Worm (Caenorhabditis elegans): ENCODE data around the gene fog-2.

Gene fog-2

ce11 chrV:20186579-20186978 is 12.5 kb upstream of the fog-2 start, which contains the start of gene srz-16:
Gene srz-16, minus strand, starts transcription at chrV:20186679.
- no peak for TF ChIP-seq hlh-13 (GFP tag; optimal IDR thresholded peaks at IDR 0.05)
- TF ChIP-seq ceh-30 (tag; optimal IDR thresholded peaks at IDR 0.05) = no peak
- no peak for TF ChIP-seq ets-4 (tag; optimal IDR thresholded peaks at IDR 0.05)
- TF ChIP-seq unc-42 (tag; optimal IDR thresholded peaks at IDR 0.05) = no peak
- TF ChIP-seq fkh-10 (GFP tag; optimal IDR thresholded peaks at IDR 0.05) = no peak
- no peak for TF ChIP-seq pqm-1 (tag; optimal IDR thresholded peaks at IDR 0.05)

- TF ChIP-seq madf-2 (tag; optimal IDR thresholded peaks at IDR 0.05) = no peak
- TF ChIP-seq rnt-1 (tag; optimal IDR thresholded peaks at IDR 0.05) = no peak
- no peak for TF ChIP-seq npax-4 (tag; optimal IDR thresholded peaks at IDR 0.05)
- no peak for TF ChIP-seq ceh-22 (tag; optimal IDR thresholded peaks at IDR 0.05)
- no peak for TF ChIP-seq K02D7.2 (tag; optimal IDR thresholded peaks at IDR 0.05)
- TF ChIP-seq odd-2 (tag; optimal IDR thresholded peaks at IDR 0.05) = no peak
- TF ChIP-seq ceh-24 (tag; optimal IDR thresholded peaks at IDR 0.05) = no peak
- TF ChIP-seq nfya-1 (tag; optimal IDR thresholded peaks at IDR 0.05) = no peak
- TF ChIP-seq tbx-7 (tag; optimal IDR thresholded peaks at IDR 0.05) = no peak
- no peak for TF ChIP-seq pha-4 (tag; optimal IDR thresholded peaks at IDR 0.05)
Observed at ce11 chrV:20188790-20189189, 10.3 kb upstream of the fog-2 start, which contains the start of gene fbxa-116. Gene fbxa-116, minus strand, starts transcription at chrV:20188890.

ce11 chrV:20192102-20192880 is 6.8 kb upstream of the fog-2 start, which contains the start of the genes fbxa-115 and Y113G7B.27:
Gene fbxa-115, minus strand, starts transcription at chrV:20192152.
Gene Y113G7B.27, plus strand, starts transcription at chrV:20192830.
- TF ChIP-seq ceh-2 (tag; optimal IDR thresholded peaks at IDR 0.05) (no peak), tbx-2 (tag; optimal IDR thresholded peaks at IDR 0.05) (no peak), dve-1 (tag; optimal IDR thresholded peaks at IDR 0.05) (no peak), sox-4 (tag; optimal IDR thresholded peaks at IDR 0.05) (no peak), syd-9 (tag; optimal IDR thresholded peaks at IDR 0.05) (no peak), npax-4 (tag; optimal IDR thresholded peaks at IDR 0.05) (no peak), unc-3 (GFP tag; conservative IDR thresholded peaks at IDR 0.05) (no peak), unc-3 (tag; optimal IDR thresholded peaks at IDR 0.05) (no peak), ceh-24 (tag; optimal IDR thresholded peaks at IDR 0.05) (no peak), fax-1 (tag; optimal IDR thresholded peaks at IDR 0.05) (no peak), tbx-7 (tag; optimal IDR thresholded peaks at IDR 0.05) (no peak), pat-9 (tag; optimal IDR thresholded peaks at IDR 0.05) (no peak), ceh-34 (tag; optimal IDR thresholded peaks at IDR 0.05) (no peak), ttx-3 (tag; optimal IDR thresholded peaks at IDR 0.05) (no peak)

ce11 chrV:20195451-20196036 is 3.5 kb upstream of the fog-2 start, which contains the start of the genes srh-217 and Y113G7B.28:
Gene srh-217, minus strand, starts transcription at chrV:20195551.
Gene Y113G7B.28, plus strand, starts transcription at chrV:20195986.
- TF ChIP-seq ceh-19 (GFP tag; optimal IDR thresholded peaks at IDR 0.05) = no peak
- no peak for TF ChIP-seq ztf-16 (tag; optimal IDR thresholded peaks at IDR 0.05)

ce11 chrV:20196671-20197070 is 2.4 kb upstream of the fog-2 start, which contains the start of gene ftr-1:
Gene ftr-1, plus strand, starts transcription at chrV:20196971.
- no peak for TF ChIP-seq tbx-7 (tag; optimal IDR thresholded peaks at IDR 0.05)
- TF ChIP-seq K02D7.2 (tag; optimal IDR thresholded peaks at IDR 0.05) = no peak
- TF ChIP-seq C08G9.2 (tag; optimal IDR thresholded peaks at IDR 0.05) = no peak
- TF ChIP-seq ahr-1 (tag; optimal IDR thresholded peaks at IDR 0.05) = no peak
- no peak for TF ChIP-seq ceh-19 (GFP tag; optimal IDR thresholded peaks at IDR 0.05)
- TF ChIP-seq sdc-2 (tag; optimal IDR thresholded peaks at IDR 0.05) = no peak
- no peak for TF ChIP-seq ceh-22 (tag; optimal IDR thresholded peaks at IDR 0.05)
- no peak for TF ChIP-seq K09A11.1 (tag; optimal IDR thresholded peaks at IDR 0.05; ENCODE audit: insufficient read depth)
- TF ChIP-seq fkh-10 (GFP tag; optimal IDR thresholded peaks at IDR 0.05) = no peak
- no peak for TF ChIP-seq zip-5 (tag; optimal IDR thresholded peaks at IDR 0.05)
- no peak for TF ChIP-seq pag-3 (tag; optimal IDR thresholded peaks at IDR 0.05; ENCODE audit: borderline replicate concordance)
- TF ChIP-seq ceh-45 (GFP tag; IDR thresholded peaks at IDR 0.05) = no peak
- no peak for TF ChIP-seq ceh-6 (GFP tag; optimal IDR thresholded peaks at IDR 0.05)
- TF ChIP-seq npax-4 (tag; optimal IDR thresholded peaks at IDR 0.05) = no peak
- TF ChIP-seq ceh-34 (tag; optimal IDR thresholded peaks at IDR 0.05) = no peak
- TF ChIP-seq pax-1 (tag; optimal IDR thresholded peaks at IDR 0.05) = no peak
